Fruit fly (Drosophila melanogaster) whole organism, embryonic: Measurements from ENCODE around the gene CG6607.

ENCODE experiments used
- Atf3 ChIP-seq: fragments of 200-800 bp; sonication (Bioruptor generic); optimal IDR thresholded peaks from 3 replicates; lab custom pipeline; 2016; ENCODE audit warnings: missing biosample characterization, missing genetic modification characterization
- CG11085 ChIP-seq: fragments of 200-800 bp; sonication (Bioruptor generic); IDR thresholded peaks from 2 replicates; pipeline ENCODE4 v1.3.6; 2022; ENCODE audit warnings: missing biosample characterization, missing genetic modification characterization
- CG11695 ChIP-seq: fragments of 200-800 bp; sonication (Bioruptor generic); IDR thresholded peaks from 3 replicates; pipeline ENCODE4 v1.3.6; 2022; ENCODE audit warnings: missing biosample characterization, missing genetic modification characterization
- CG15073 ChIP-seq: fragments of 200-800 bp; sonication (Bioruptor generic); optimal IDR thresholded peaks from 2 replicates; lab custom pipeline; 2016; ENCODE audit warnings: missing biosample characterization, missing genetic modification characterization
- CG17328 ChIP-seq: fragments of 200-800 bp; sonication (Bioruptor generic); IDR thresholded peaks from 2 replicates; pipeline ENCODE4 v1.3.6; 2022; ENCODE audit warnings: missing biosample characterization, missing genetic modification characterization
- CG34422 ChIP-seq: fragments of 200-800 bp; sonication (Bioruptor generic); IDR thresholded peaks from 3 replicates; pipeline ENCODE4 v1.3.6; 2022; ENCODE audit warnings: missing biosample characterization, missing genetic modification characterization
- cad ChIP-seq: fragments of >200 bp; optimal IDR thresholded peaks from 2 replicates; lab custom pipeline; 2017; ENCODE audit warnings: missing biosample characterization, missing genetic modification characterization
- cas ChIP-seq: fragments of 200-800 bp; sonication (Bioruptor generic); IDR thresholded peaks from 2 replicates; pipeline ENCODE4 v1.3.6; 2022; ENCODE audit warnings: missing biosample characterization, missing genetic modification characterization
- kay ChIP-seq: fragments of 200-800 bp; sonication (Bioruptor generic); optimal IDR thresholded peaks from 2 replicates; lab custom pipeline; 2016; ENCODE audit warnings: missing biosample characterization, missing genetic modification characterization
- pzg ChIP-seq: fragments of 200-800 bp; sonication (Bioruptor generic); optimal IDR thresholded peaks from 3 replicates; lab custom pipeline; 2018; ENCODE audit warnings: missing biosample characterization, mild to moderate bottlenecking, missing genetic modification characterization, moderate library complexity
- sens ChIP-seq: fragments of 200-800 bp; sonication (Bioruptor generic); peaks from one replicate; lab custom pipeline; 2016; ENCODE audit warnings: missing biosample characterization, missing genetic modification characterization
- tup ChIP-seq: fragments of 200-800 bp; sonication (Bioruptor generic); optimal IDR thresholded peaks from 2 replicates; lab custom pipeline; 2016; ENCODE audit warnings: missing biosample characterization, mild to moderate bottlenecking, missing genetic modification characterization, moderate library complexity

- TF ChIP-seq kay (GFP tag; lab: Kevin White, UChicago) (peak; percentile 67), cas (GFP tag; lab: Robert Waterston, UW) (peak; percentile 60), CG34422 (peak; percentile 92), pzg (GFP tag; lab: Kevin White, UChicago) (no peak), tup (peak; percentile 69), sens (GFP tag; lab: Kevin White, UChicago) (peak; percentile 98), CG11085 (GFP tag; lab: Robert Waterston, UW) (peak; percentile 71), CG15073 (peak; percentile 70), CG17328 (GFP tag; lab: Robert Waterston, UW) (peak; percentile 91), Atf3 (GFP tag; lab: Kevin White, UChicago) (peak; percentile 80), CG11695 (peak; percentile 87), cad (GFP tag; lab: Kevin White, UChicago) (no peak)
These were observed 39.6 kb downstream of the CG6607 start for dm6 chr3R:24567427-24567771.
